Worm (Caenorhabditis elegans) whole organism, early embryonic: ENCODE data around the gene hizr-1.

ENCODE experiments used
- F13C5.2 ChIP-seq: sonication (generic microtip); optimal IDR thresholded peaks from 2 replicates; lab custom pipeline; 2017; ENCODE audit warnings: mild to moderate bottlenecking, missing genetic modification characterization, inconsistent platforms, missing compliant biosample characterization
- aly-1 ChIP-seq: sonication (generic microtip); optimal IDR thresholded peaks from 2 replicates; lab custom pipeline; 2016; ENCODE audit warnings: missing genetic modification characterization, missing compliant biosample characterization
- ama-1 ChIP-seq: fragments of 150-350 bp; optimal IDR thresholded peaks from 2 replicates; lab custom pipeline; 2014
- ets-7 ChIP-seq: sonication (generic microtip); optimal IDR thresholded peaks from 2 replicates; lab custom pipeline; 2016; ENCODE audit warnings: missing genotype, missing genetic modification characterization, missing compliant biosample characterization
- hmg-4 ChIP-seq: fragments of 200-800 bp; sonication (Bioruptor generic); optimal IDR thresholded peaks from 2 replicates; lab custom pipeline; 2018; ENCODE audit warnings: mild to moderate bottlenecking, missing genetic modification characterization, missing compliant biosample characterization
- hnd-1 ChIP-seq: sonication (generic microtip); optimal IDR thresholded peaks from 2 replicates; lab custom pipeline; 2016; ENCODE audit warnings: missing genetic modification characterization, missing compliant biosample characterization
- scrt-1 ChIP-seq: fragments of 200-800 bp; sonication (Bioruptor generic); IDR thresholded peaks from 2 replicates; pipeline ENCODE4 v1.3.6; 2022; ENCODE audit warnings: missing genetic modification characterization, missing compliant biosample characterization
- tbx-37 ChIP-seq: fragments of 200-800 bp; sonication (Bioruptor generic); conservative IDR thresholded peaks from 2 replicates; pipeline ENCODE4 v1.3.6; 2022; ENCODE audit warnings: missing genetic modification reagents, missing genetic modification characterization, missing compliant biosample characterization
- tra-4 ChIP-seq: sonication (generic microtip); optimal IDR thresholded peaks from 2 replicates; lab custom pipeline; 2017; ENCODE audit warnings: missing genetic modification characterization, missing compliant biosample characterization

DNA sequence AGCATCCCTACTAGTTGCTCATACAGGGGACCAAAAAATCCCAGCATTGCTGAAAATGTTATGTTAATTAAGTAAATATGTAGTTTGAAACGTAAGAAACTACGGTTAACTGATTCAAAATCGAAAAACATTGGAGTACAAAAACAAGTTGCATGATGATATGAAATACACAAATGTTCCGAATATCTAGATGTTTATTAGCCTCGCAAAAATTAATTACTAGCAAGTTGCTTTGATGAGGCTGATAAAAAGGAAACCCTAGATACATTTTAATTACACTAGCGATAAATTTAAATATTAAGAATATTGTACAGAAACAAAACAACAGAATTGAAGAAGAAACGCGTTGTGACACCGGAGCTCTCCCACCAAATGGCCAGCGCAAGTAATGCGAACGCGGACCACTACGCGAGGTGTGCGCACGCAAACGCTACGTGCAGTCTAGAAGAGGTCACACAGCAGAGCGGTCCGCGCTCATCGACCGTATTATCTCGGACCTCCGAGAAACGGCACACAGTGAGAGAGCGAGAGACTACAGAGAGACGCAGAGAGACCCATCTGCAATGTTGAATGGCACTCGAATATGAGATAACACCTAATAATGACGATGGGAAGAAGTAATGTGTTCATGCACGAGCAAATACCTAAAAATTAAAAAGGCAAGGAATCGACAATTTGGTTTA is 21.3 kb upstream of the hizr-1 start, which contains the start of gene inx-2:
- TF ChIP-seq aly-1 (tag; lab: Kevin White, UChicago) (no peak), ama-1 (lab: Kevin White, UChicago) (no peak), ets-7 (tag; lab: Kevin White, UChicago) (no peak), hmg-4 (GFP tag; lab: Kevin White, UChicago) (peak; percentile 61), tra-4 (tag; lab: Kevin White, UChicago) (no peak), F13C5.2 (no peak), scrt-1 (GFP tag; lab: Robert Waterston, UW) (no peak), hnd-1 (tag; lab: Kevin White, UChicago) (no peak), tbx-37 (GFP tag; lab: Robert Waterston, UW) (no peak)
